Fruit fly (Drosophila melanogaster) Kc167 (cell line): ENCODE measurements around the gene Osi4.

Source experiments
- Myc ChIP-seq: fragments of >200 bp; optimal IDR thresholded peaks from 2 replicates; lab custom pipeline; 2017; ENCODE audit warnings: missing external identifiers
- Sin3A ChIP-seq: fragments of >200 bp; optimal IDR thresholded peaks from 2 replicates; lab custom pipeline; 2018; ENCODE audit warnings: missing external identifiers
- h ChIP-seq: fragments of >200 bp; optimal IDR thresholded peaks from 3 replicates; lab custom pipeline; 2018; ENCODE audit warnings: missing external identifiers
- insv ChIP-seq: fragments of >200 bp; optimal IDR thresholded peaks from 3 replicates; lab custom pipeline; 2018; ENCODE audit warnings: missing external identifiers
- psq ChIP-seq: fragments of >200 bp; optimal IDR thresholded peaks from 2 replicates; lab custom pipeline; 2017; ENCODE audit warnings: missing external identifiers
- ttk ChIP-seq: sonication (Bioruptor generic); optimal IDR thresholded peaks from 2 replicates; lab custom pipeline; 2017; ENCODE audit warnings: missing external identifiers

Osi4 gene

DNA sequence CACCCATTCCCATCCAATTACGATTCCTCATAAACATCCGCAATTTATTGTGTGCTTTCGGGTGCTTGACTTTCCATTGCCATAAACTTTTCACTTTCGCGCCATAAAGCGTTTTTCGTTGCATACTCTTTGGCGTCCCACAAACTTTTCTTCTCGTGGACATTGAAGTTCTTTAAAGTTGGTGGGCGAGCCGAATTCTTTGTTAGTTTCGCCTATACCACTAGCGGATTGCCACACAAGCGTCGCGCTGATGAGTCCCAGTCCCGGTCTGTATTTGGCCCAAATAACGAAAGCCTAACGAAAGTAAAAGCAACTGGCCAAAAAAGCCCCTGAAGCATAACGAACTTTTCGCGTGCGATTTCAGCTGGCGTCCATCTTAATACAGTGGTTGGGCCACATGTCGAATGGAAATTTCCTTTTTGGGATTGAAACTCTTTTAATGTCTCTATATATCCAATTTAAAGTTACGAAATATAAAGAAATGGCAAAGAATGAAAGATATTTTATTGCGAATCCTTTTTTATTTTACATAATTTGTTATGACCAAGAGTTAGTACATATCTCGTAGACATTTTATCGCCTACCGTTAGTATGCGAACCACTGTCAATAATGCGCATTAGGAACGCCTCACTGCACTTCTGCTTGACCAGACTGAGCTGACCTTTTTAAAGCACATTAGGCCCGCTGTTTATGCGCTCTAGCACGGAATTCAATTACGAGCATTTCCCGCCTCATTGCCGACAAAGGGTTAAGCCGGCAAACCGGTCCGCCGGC, 11.1 kb downstream of the Osi4 start:
- TF ChIP-seq h (lab: Kevin White, UChicago) (no peak), psq (lab: Kevin White, UChicago) (no peak), insv (lab: Kevin White, UChicago) (no peak), ttk (lab: Kevin White, UChicago) (no peak), Myc (no peak), Sin3A (no peak)

DNA sequence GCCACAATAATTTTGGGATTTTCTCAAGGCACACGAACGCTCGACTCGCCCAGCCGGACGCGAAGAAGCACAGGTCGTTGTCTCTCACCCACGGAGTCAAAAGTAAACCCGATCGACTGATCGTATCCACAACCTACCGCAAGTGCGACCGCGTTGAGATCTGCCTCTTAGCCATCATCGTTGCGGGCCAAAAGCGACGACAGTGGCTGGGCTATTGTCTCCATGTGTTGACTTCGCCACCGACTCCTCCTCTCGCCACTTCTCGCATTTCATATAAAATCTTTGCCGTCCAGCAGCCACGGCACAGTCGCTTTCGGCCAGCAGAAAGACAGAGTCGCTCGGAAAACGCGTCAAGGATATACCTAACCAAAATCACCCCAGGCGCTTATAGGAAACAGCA, 12.5 kb downstream of the Osi4 start, which contains the start of gene Osi2:
Gene Osi2 (plus strand): TSS at position 301 of the 400 bp plus-strand sequence.
- no peak for TF ChIP-seq insv (lab: Kevin White, UChicago)
- TF ChIP-seq Sin3A = no peak
- no peak for TF ChIP-seq ttk (lab: Kevin White, UChicago)
- no peak for TF ChIP-seq Myc

DNA sequence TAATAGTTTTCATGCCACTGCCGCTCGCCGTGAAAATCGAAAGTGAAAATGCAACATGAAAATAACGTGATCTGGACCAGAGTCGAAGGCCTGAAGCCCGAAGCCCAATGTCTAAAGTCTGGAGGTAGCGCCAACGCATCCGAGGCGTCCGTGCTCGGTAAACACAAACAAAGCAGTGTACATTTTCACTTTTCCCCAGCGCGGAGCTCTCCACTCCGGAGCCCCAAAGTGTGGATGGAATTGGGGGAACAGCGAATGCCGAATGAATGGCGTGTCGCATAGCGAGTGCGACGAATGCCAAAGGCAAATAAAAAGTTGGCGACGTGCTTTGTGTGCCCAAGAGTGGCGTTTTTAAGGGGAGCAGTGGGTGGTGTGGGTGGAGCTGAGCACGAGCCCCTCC, 18.6 kb downstream of the Osi4 start:
- TF ChIP-seq insv (lab: Kevin White, UChicago) = no peak
- TF ChIP-seq Sin3A = no peak
- TF ChIP-seq h (lab: Kevin White, UChicago) = no peak
- TF ChIP-seq psq (lab: Kevin White, UChicago) = no peak
- TF ChIP-seq Myc = no peak
- TF ChIP-seq ttk (lab: Kevin White, UChicago) = no peak

DNA sequence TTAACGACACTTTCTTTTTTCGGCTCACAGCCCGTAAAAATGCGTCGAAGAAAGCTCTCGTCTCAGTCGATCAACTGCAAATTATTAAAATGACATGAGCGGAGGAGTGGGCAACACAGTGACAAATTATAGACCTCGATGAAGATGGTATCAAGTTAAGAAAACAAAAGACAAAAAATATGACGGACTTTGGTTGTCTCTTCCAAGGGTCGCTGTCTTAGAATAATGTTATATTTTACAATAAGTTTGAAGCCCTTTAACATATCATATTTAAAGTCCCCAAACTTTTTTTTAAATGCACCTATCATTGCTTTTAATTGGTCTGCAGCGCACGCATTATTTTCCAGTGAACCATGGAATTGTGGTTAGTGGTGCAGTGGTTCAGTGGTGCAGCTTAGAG, 21.9 kb downstream of the Osi4 start:
- TF ChIP-seq psq (lab: Kevin White, UChicago) (no peak), Myc (no peak), insv (lab: Kevin White, UChicago) (no peak), h (lab: Kevin White, UChicago) (no peak), Sin3A (no peak), ttk (lab: Kevin White, UChicago) (no peak)

DNA sequence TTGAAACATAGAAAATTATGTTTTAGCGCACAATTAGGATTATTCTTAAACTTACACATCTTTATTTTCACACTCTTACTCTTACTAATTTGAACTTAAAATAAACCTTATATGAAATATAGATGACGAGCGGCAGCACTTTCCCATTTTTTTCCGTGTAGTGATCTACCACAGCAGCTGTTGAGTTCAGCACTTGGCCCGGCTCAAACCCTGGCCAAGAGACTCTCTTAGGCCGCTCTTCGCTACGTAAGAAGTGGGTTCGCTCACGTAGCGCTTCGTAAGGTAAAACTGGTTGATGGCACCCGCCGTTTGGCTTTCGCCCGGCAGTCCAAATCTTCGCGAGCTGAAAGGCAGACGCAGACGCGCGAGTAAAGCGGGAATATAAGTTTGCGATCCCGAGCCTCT, 23.1 kb downstream of the Osi4 start, which contains the start of gene Osi24:
Gene Osi24 (plus strand): TSS at position 324 of the 405 bp plus-strand sequence.
- no peak for TF ChIP-seq ttk (lab: Kevin White, UChicago)
- TF ChIP-seq psq (lab: Kevin White, UChicago) = no peak
- TF ChIP-seq h (lab: Kevin White, UChicago) = no peak
- TF ChIP-seq Myc = no peak
- no peak for TF ChIP-seq Sin3A
- TF ChIP-seq insv (lab: Kevin White, UChicago) = no peak

DNA sequence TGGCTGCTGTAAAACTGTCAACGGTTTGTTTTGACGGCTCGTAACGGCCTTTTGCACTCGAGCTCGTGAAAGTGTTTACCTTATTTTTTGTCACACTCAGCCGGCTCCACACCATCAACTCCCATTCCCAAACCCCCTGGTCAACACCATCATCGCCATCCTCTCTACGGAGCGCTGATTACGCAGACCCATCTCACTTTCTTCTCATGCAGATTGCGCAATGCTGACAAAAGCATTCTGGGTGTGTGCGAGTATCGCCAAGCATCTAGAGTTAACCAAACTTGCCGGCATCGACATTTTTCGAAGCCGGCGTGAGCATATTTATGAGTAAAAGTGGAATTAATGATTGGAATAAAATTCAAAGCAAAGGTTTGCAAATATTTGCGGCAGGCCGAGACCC, 25.2 kb downstream of the Osi4 start:
- TF ChIP-seq insv (lab: Kevin White, UChicago) (no peak), Myc (no peak), psq (lab: Kevin White, UChicago) (no peak), Sin3A (no peak), h (lab: Kevin White, UChicago) (no peak), ttk (lab: Kevin White, UChicago) (no peak)

DNA sequence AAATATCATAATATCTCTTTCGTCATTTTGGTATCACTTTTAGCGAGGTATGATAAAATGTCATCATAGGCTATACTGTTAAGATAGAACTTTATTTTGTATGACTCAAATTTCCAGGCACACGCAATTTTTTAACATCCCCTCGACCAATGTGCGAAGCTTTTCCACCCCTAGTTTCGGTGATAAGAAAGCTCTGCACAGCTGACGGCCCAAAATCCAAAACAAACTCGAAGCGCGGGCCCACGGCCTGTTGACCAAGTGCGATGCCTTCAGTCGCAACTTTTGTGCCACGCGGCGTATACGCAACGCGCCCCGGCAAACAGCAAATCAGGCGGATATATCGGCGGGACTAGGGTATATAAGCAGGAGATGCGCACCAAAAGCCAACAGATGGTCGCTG, 34.6 kb downstream of the Osi4 start, which contains the start of gene NPFR:
Gene NPFR (plus strand): TSS at position 301 of the 400 bp plus-strand sequence.
- no peak for TF ChIP-seq h (lab: Kevin White, UChicago)
- no peak for TF ChIP-seq Myc

DNA sequence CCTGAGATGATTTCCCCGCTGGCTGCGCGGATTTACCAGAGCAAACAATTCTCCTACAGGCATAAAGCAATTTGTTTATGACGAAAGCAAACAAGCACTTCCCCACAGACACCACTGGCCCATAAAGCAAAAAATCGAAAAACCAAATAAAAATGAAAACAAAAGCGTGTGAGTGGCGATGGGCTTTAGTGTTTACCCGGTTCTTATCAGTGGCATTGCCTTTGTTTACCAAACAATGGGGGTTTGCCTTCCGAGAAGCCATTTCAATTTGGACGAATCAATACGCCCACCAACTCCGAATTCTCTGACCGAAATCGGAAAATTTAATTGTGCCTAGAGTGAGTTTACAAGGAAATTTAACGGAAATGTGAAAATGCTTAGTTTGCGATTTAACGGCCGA, 39.1 kb downstream of the Osi4 start:
- TF ChIP-seq psq (lab: Kevin White, UChicago) (no peak), h (lab: Kevin White, UChicago) (no peak), ttk (lab: Kevin White, UChicago) (no peak), Sin3A (no peak), insv (lab: Kevin White, UChicago) (no peak), Myc (no peak)

DNA sequence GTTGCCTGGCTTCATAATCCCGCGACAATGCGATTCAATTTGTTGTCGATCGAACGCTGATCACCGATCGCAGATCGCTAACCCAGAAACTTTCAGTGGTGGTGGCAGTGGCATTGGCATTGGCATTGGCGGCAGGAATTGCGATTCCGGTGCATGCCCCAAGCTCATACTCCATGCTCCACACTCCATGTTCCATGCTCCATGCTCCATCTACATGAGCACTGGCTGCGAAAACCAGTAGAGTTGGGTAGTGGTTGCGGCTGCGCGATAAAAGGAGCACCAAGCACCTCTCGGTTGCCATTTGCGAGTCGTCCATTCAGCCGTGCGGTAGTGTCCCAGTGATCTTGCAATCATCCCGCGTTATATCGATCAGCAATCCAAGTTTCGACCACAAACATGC, 48.3 kb downstream of the Osi4 start, which contains the start of gene Osi1:
Gene Osi1 (plus strand): TSS at position 301 of the 400 bp plus-strand sequence.
- no peak for TF ChIP-seq Sin3A
- TF ChIP-seq Myc = no peak
- no peak for TF ChIP-seq insv (lab: Kevin White, UChicago)
- TF ChIP-seq h (lab: Kevin White, UChicago) = no peak
- no peak for TF ChIP-seq psq (lab: Kevin White, UChicago)
- no peak for TF ChIP-seq ttk (lab: Kevin White, UChicago)

DNA sequence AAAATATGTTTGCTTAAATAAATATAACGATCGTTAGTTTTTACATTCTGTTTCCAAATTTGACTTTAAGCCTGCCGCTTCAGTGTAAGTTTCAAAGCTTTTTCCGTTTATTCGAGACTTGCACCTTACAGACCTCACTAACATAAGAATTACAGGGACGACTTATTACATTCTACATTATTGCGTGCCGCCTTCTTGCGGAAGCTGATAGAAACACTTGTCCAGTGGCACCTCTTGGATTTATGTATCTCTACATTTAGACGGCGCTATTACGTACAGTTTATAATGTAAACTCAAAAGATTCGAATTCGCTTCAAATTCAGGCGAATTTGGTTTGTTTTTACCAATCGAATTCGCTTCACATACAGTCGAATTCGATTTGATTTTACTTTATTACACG, 50.8 kb downstream of the Osi4 start:
- TF ChIP-seq ttk (lab: Kevin White, UChicago) (no peak), psq (lab: Kevin White, UChicago) (no peak), insv (lab: Kevin White, UChicago) (no peak), h (lab: Kevin White, UChicago) (no peak), Sin3A (no peak), Myc (no peak)
